Worm (Caenorhabditis elegans) whole organism, young adult: ENCODE data around the gene EGAP2.2.

Experiments
- ZK185.1 ChIP-seq: sonication (generic microtip); optimal IDR thresholded peaks from 2 replicates; lab custom pipeline; 2016; ENCODE audit warnings: mild to moderate bottlenecking, missing genetic modification characterization, missing compliant biosample characterization; ENCODE audit not compliant: poor library complexity, severe bottlenecking
- ama-1 ChIP-seq, 3 experiments: fragments of 150-350 bp in 1 of 3; sonication (generic microtip) in 2 of 3; optimal IDR thresholded peaks; 2 replicates each; lab custom pipeline; 2014 to 2018; ENCODE audit warnings: missing biosample characterization in 2 of 3, missing genetic modification characterization in 2 of 3, missing genetic modification reagents in 2 of 3
- ccch-3 ChIP-seq: fragments of 200-800 bp; sonication (Bioruptor generic); optimal IDR thresholded peaks from 2 replicates; lab custom pipeline; 2018; ENCODE audit warnings: mild to moderate bottlenecking, missing genetic modification characterization, missing compliant biosample characterization
- chd-7 ChIP-seq: sonication (generic microtip); optimal IDR thresholded peaks from 2 replicates; lab custom pipeline; 2016; ENCODE audit warnings: mild to moderate bottlenecking, missing genetic modification characterization, moderate library complexity, missing compliant biosample characterization
- nhr-27 ChIP-seq: fragments of 200-800 bp; sonication (Bioruptor generic); optimal IDR thresholded peaks from 2 replicates; lab custom pipeline; 2018; ENCODE audit warnings: mild to moderate bottlenecking, missing genetic modification characterization, moderate library complexity, missing compliant biosample characterization
- sea-2 ChIP-seq: fragments of 200-800 bp; sonication (Bioruptor generic); IDR thresholded peaks from 2 replicates; pipeline ENCODE4 v1.3.6; 2022; ENCODE audit warnings: missing genetic modification characterization, missing compliant biosample characterization
- tlf-1 ChIP-seq: fragments of 200-800 bp; sonication (Bioruptor generic); optimal IDR thresholded peaks from 2 replicates; lab custom pipeline; 2018; ENCODE audit warnings: mild to moderate bottlenecking, missing genetic modification characterization, missing compliant biosample characterization

DNA sequence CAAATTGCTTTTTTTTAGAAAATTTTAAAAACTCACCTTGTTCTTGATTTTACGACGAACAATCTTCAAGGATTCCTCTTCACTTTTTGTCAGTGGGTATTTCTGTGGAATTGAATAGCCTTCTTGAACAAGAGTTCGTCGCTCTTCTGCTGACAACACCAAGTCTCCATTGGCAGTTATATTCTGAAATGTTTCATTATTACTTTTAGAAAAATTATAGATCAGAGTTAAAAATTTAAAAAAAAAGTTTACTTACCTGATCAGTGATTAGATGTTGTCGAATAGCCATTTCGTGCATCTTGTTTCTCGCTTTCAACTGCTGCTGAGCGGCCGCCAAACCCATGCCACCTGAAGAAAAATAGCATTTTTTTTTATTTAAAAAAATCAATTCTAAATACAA is 49.4 kb upstream of the EGAP2.2 start:
- TF ChIP-seq chd-7: no peak
- TF ChIP-seq nhr-27 (tag; lab: Kevin White, UChicago): no peak
- TF ChIP-seq tlf-1 (GFP tag; lab: Kevin White, UChicago): no peak
- TF ChIP-seq ZK185.1: no peak
- TF ChIP-seq ccch-3: no peak
- TF ChIP-seq sea-2 (GFP tag; lab: Robert Waterston, UW): no peak
- TF ChIP-seq ama-1 (optimal IDR thresholded peaks at IDR 0.05; lab: Kevin White, UChicago): no peak
- TF ChIP-seq ama-1 (GFP tag; optimal IDR thresholded peaks at IDR 0.05; lab: Kevin White, UChicago): no peak
